Worm (Caenorhabditis elegans): ENCODE measurements around the gene C14C6.5.

DNA sequence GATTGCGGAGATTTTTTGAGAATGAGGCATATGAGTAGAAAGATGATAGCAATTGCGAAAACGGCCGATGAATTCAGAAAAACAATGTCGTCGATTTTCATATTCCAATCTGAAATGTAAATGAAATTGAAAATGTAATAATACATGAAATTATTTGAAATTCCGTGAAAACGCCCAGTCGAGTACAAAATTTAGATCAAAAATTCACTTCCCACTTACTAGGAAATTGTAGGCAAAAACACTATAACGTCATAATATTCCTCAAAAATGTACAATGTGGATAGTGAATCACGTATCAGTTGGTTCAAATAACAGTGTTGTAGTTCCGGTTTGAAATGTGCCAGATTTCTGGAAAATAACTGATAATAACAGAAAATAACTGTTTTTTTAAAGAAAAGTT lies 35.2 kb upstream of the C14C6.5 start, which contains the start of gene str-256:
- TF ChIP-seq blmp-1 (tag; optimal IDR thresholded peaks at IDR 0.05) (no peak), unc-62 (GFP tag; optimal IDR thresholded peaks at IDR 0.05) (no peak), drap-1 (GFP tag; optimal IDR thresholded peaks at IDR 0.05) (no peak), snpc-4 (tag; optimal IDR thresholded peaks at IDR 0.05) (no peak), lin-32 (GFP tag; optimal IDR thresholded peaks at IDR 0.05) (no peak), unc-120 (tag; optimal IDR thresholded peaks at IDR 0.05; ENCODE audit: poor library complexity, severe bottlenecking) (no peak), ztf-11 (tag; optimal IDR thresholded peaks at IDR 0.05) (no peak), lin-13 (tag; optimal IDR thresholded peaks at IDR 0.05) (no peak), nhr-28 (tag; optimal IDR thresholded peaks at IDR 0.05) (no peak)
